Worm (Caenorhabditis elegans) whole organism, early embryonic: ENCODE results near the gene tbx-35.

ENCODE experiments used
- B0310.2 ChIP-seq: sonication (generic microtip); optimal IDR thresholded peaks from 2 replicates; lab custom pipeline; 2016; ENCODE audit warnings: mild to moderate bottlenecking, missing genetic modification characterization, missing compliant biosample characterization
- F13C5.2 ChIP-seq: sonication (generic microtip); optimal IDR thresholded peaks from 2 replicates; lab custom pipeline; 2017; ENCODE audit warnings: mild to moderate bottlenecking, missing genetic modification characterization, inconsistent platforms, missing compliant biosample characterization
- aly-1 ChIP-seq: sonication (generic microtip); optimal IDR thresholded peaks from 2 replicates; lab custom pipeline; 2016; ENCODE audit warnings: missing genetic modification characterization, missing compliant biosample characterization
- ama-1 ChIP-seq: fragments of 150-350 bp; optimal IDR thresholded peaks from 2 replicates; lab custom pipeline; 2014
- ceh-13 ChIP-seq: fragments of 200-800 bp; sonication (Bioruptor generic); optimal IDR thresholded peaks from 2 replicates; lab custom pipeline; 2018; ENCODE audit warnings: mild to moderate bottlenecking, missing genetic modification characterization, missing compliant biosample characterization
- ceh-36 ChIP-seq: sonication (generic microtip); optimal IDR thresholded peaks from 2 replicates; lab custom pipeline; 2016; ENCODE audit warnings: missing genetic modification characterization, inconsistent platforms, missing compliant biosample characterization
- ets-7 ChIP-seq: sonication (generic microtip); optimal IDR thresholded peaks from 2 replicates; lab custom pipeline; 2016; ENCODE audit warnings: missing genotype, missing genetic modification characterization, missing compliant biosample characterization
- flt-1 ChIP-seq: fragments of 200-800 bp; sonication (Bioruptor generic); IDR thresholded peaks from 2 replicates; pipeline ENCODE4 v1.3.6; 2022; ENCODE audit warnings: missing genetic modification characterization, missing compliant biosample characterization
- hmbx-1 ChIP-seq: sonication (generic microtip); optimal IDR thresholded peaks from 2 replicates; lab custom pipeline; 2016; ENCODE audit warnings: mild to moderate bottlenecking, missing genetic modification characterization, missing compliant biosample characterization
- hmg-4 ChIP-seq: fragments of 200-800 bp; sonication (Bioruptor generic); optimal IDR thresholded peaks from 2 replicates; lab custom pipeline; 2018; ENCODE audit warnings: mild to moderate bottlenecking, missing genetic modification characterization, missing compliant biosample characterization
- hnd-1 ChIP-seq: sonication (generic microtip); optimal IDR thresholded peaks from 2 replicates; lab custom pipeline; 2016; ENCODE audit warnings: missing genetic modification characterization, missing compliant biosample characterization
- pes-1 ChIP-seq: fragments of 200-800 bp; sonication (Bioruptor generic); IDR thresholded peaks from 2 replicates; pipeline ENCODE4 v1.3.6; 2022; ENCODE audit warnings: missing genetic modification reagents, missing genetic modification characterization, missing compliant biosample characterization
- scrt-1 ChIP-seq: fragments of 200-800 bp; sonication (Bioruptor generic); IDR thresholded peaks from 2 replicates; pipeline ENCODE4 v1.3.6; 2022; ENCODE audit warnings: missing genetic modification characterization, missing compliant biosample characterization
- sea-1 ChIP-seq: fragments of 200-800 bp; sonication (Bioruptor generic); conservative IDR thresholded peaks from 2 replicates; pipeline ENCODE4 v1.3.6; 2022; ENCODE audit warnings: missing genetic modification characterization, missing compliant biosample characterization
- tbx-11 ChIP-seq: fragments of 200-800 bp; sonication (Bioruptor generic); IDR thresholded peaks from 2 replicates; pipeline ENCODE4 v1.3.6; 2022; ENCODE audit warnings: missing genetic modification characterization, missing compliant biosample characterization
- tbx-37 ChIP-seq: fragments of 200-800 bp; sonication (Bioruptor generic); conservative IDR thresholded peaks from 2 replicates; pipeline ENCODE4 v1.3.6; 2022; ENCODE audit warnings: missing genetic modification reagents, missing genetic modification characterization, missing compliant biosample characterization
- tra-4 ChIP-seq: sonication (generic microtip); optimal IDR thresholded peaks from 2 replicates; lab custom pipeline; 2017; ENCODE audit warnings: missing genetic modification characterization, missing compliant biosample characterization

Gene tbx-35

ce11 chrII:5494405-5494804, 30.8 kb downstream of the tbx-35 start, which contains the start of gene F12A10.6:
Gene F12A10.6 (minus strand): TSS chrII:5494505.
- no peak for TF ChIP-seq tra-4 (tag; lab: Kevin White, UChicago)
- no peak for TF ChIP-seq ceh-36 (tag; lab: Kevin White, UChicago)
- TF ChIP-seq hnd-1: no peak
- no peak for TF ChIP-seq flt-1 (GFP tag; lab: Robert Waterston, UW)
- TF ChIP-seq ama-1 (lab: Kevin White, UChicago): no peak
- no peak for TF ChIP-seq sea-1 (GFP tag; lab: Robert Waterston, UW)
- TF ChIP-seq tbx-37 (GFP tag; lab: Robert Waterston, UW): no peak
- no peak for TF ChIP-seq F13C5.2
- no peak for TF ChIP-seq B0310.2 (tag; lab: Kevin White, UChicago)
- TF ChIP-seq ceh-13 (GFP tag; lab: Kevin White, UChicago): no peak
- no peak for TF ChIP-seq pes-1
- no peak for TF ChIP-seq aly-1 (tag; lab: Kevin White, UChicago)

- TF ChIP-seq tra-4 (tag; lab: Kevin White, UChicago): no peak
- no peak for TF ChIP-seq flt-1 (GFP tag; lab: Robert Waterston, UW)
- no peak for TF ChIP-seq tbx-37 (GFP tag; lab: Robert Waterston, UW)
- TF ChIP-seq ceh-36 (tag; lab: Kevin White, UChicago): no peak
- no peak for TF ChIP-seq scrt-1
- no peak for TF ChIP-seq ama-1 (lab: Kevin White, UChicago)
- TF ChIP-seq pes-1: no peak
- no peak for TF ChIP-seq ceh-13 (GFP tag; lab: Kevin White, UChicago)
- TF ChIP-seq tbx-11 (GFP tag; lab: Robert Waterston, UW): no peak
- no peak for TF ChIP-seq sea-1 (GFP tag; lab: Robert Waterston, UW)
- no peak for TF ChIP-seq aly-1 (tag; lab: Kevin White, UChicago)
- no peak for TF ChIP-seq F13C5.2
- no peak for TF ChIP-seq B0310.2 (tag; lab: Kevin White, UChicago)
- TF ChIP-seq hmbx-1 (tag; lab: Kevin White, UChicago): no peak
- TF ChIP-seq hmg-4 (GFP tag; lab: Kevin White, UChicago): no peak
- no peak for TF ChIP-seq hnd-1
Observed at ce11 chrII:5487844-5488243, 37.4 kb downstream of the tbx-35 start, which contains the start of gene nep-5. Gene nep-5 (plus strand): TSS chrII:5488144.

ce11 chrII:5481982-5482381, 43.2 kb downstream of the tbx-35 start, which contains the start of gene cal-8:
Gene cal-8 (minus strand): TSS chrII:5482041.
- TF ChIP-seq hmbx-1 (tag; lab: Kevin White, UChicago): no peak
- no peak for TF ChIP-seq tbx-37 (GFP tag; lab: Robert Waterston, UW)
- TF ChIP-seq ama-1 (lab: Kevin White, UChicago): no peak
- no peak for TF ChIP-seq hmg-4 (GFP tag; lab: Kevin White, UChicago)
- TF ChIP-seq flt-1 (GFP tag; lab: Robert Waterston, UW): no peak
- TF ChIP-seq pes-1: no peak
- no peak for TF ChIP-seq tra-4 (tag; lab: Kevin White, UChicago)
- no peak for TF ChIP-seq B0310.2 (tag; lab: Kevin White, UChicago)
- TF ChIP-seq hnd-1: no peak
- TF ChIP-seq aly-1 (tag; lab: Kevin White, UChicago): no peak
- TF ChIP-seq F13C5.2: no peak
- TF ChIP-seq sea-1 (GFP tag; lab: Robert Waterston, UW): no peak
- TF ChIP-seq tbx-11 (GFP tag; lab: Robert Waterston, UW): no peak
- no peak for TF ChIP-seq ceh-13 (GFP tag; lab: Kevin White, UChicago)
- TF ChIP-seq ets-7 (tag; lab: Kevin White, UChicago): no peak
- no peak for TF ChIP-seq ceh-36 (tag; lab: Kevin White, UChicago)
- no peak for TF ChIP-seq scrt-1

- no peak for TF ChIP-seq ceh-36 (tag; lab: Kevin White, UChicago)
- TF ChIP-seq ama-1 (lab: Kevin White, UChicago): no peak
- no peak for TF ChIP-seq ceh-13 (GFP tag; lab: Kevin White, UChicago)
- TF ChIP-seq flt-1 (GFP tag; lab: Robert Waterston, UW): no peak
- no peak for TF ChIP-seq hmbx-1 (tag; lab: Kevin White, UChicago)
- no peak for TF ChIP-seq tra-4 (tag; lab: Kevin White, UChicago)
- TF ChIP-seq F13C5.2: no peak
- TF ChIP-seq pes-1: no peak
- no peak for TF ChIP-seq sea-1 (GFP tag; lab: Robert Waterston, UW)
- no peak for TF ChIP-seq tbx-37 (GFP tag; lab: Robert Waterston, UW)
- TF ChIP-seq scrt-1: no peak
- TF ChIP-seq ets-7 (tag; lab: Kevin White, UChicago): no peak
- no peak for TF ChIP-seq hnd-1
- TF ChIP-seq tbx-11 (GFP tag; lab: Robert Waterston, UW): no peak
Observed at ce11 chrII:5478318-5478717, 46.9 kb downstream of the tbx-35 start, which contains the start of gene F56D1.1. Gene F56D1.1 (plus strand): TSS chrII:5478618.

- TF ChIP-seq hmg-4 (GFP tag; lab: Kevin White, UChicago): no peak
- no peak for TF ChIP-seq flt-1 (GFP tag; lab: Robert Waterston, UW)
- no peak for TF ChIP-seq B0310.2 (tag; lab: Kevin White, UChicago)
- TF ChIP-seq F13C5.2: no peak
- TF ChIP-seq hnd-1: no peak
- no peak for TF ChIP-seq ets-7 (tag; lab: Kevin White, UChicago)
- TF ChIP-seq tbx-37 (GFP tag; lab: Robert Waterston, UW): no peak
- no peak for TF ChIP-seq pes-1
- no peak for TF ChIP-seq hmbx-1 (tag; lab: Kevin White, UChicago)
- no peak for TF ChIP-seq tbx-11 (GFP tag; lab: Robert Waterston, UW)
- no peak for TF ChIP-seq scrt-1
- no peak for TF ChIP-seq tra-4 (tag; lab: Kevin White, UChicago)
- no peak for TF ChIP-seq sea-1 (GFP tag; lab: Robert Waterston, UW)
- no peak for TF ChIP-seq ceh-36 (tag; lab: Kevin White, UChicago)
- no peak for TF ChIP-seq ama-1 (lab: Kevin White, UChicago)
- TF ChIP-seq ceh-13 (GFP tag; lab: Kevin White, UChicago): no peak
- no peak for TF ChIP-seq aly-1 (tag; lab: Kevin White, UChicago)
Observed at ce11 chrII:5474946-5475345, 50.3 kb downstream of the tbx-35 start, which contains the start of gene ilcr-2. Gene ilcr-2 (plus strand): TSS chrII:5475246.
